Fruit fly (Drosophila melanogaster) whole organism: ENCODE measurements around the gene bam.

Experiments
- EcR ChIP-seq, 2 experiments: fragments of >200 bp; optimal IDR thresholded peaks; 2 replicates each; lab custom pipeline; 2017; ENCODE audit warnings: missing biosample characterization in 2 of 2, missing genetic modification characterization in 2 of 2, missing genetic modification reagents in 2 of 2
- psq ChIP-seq: fragments of >200 bp; optimal IDR thresholded peaks from 2 replicates; lab custom pipeline; 2017

- no peak for TF ChIP-seq EcR (GFP tag; optimal IDR thresholded peaks at IDR 0.05; lab: Kevin White, UChicago)
- no peak for TF ChIP-seq psq
These were observed 3.3 kb downstream of the bam start, which contains the start of gene CG11854 for dm6 chr3R:25241507-25242070.
